Worm (Caenorhabditis elegans): ENCODE measurements around the gene str-40.

The str-40 gene

DNA sequence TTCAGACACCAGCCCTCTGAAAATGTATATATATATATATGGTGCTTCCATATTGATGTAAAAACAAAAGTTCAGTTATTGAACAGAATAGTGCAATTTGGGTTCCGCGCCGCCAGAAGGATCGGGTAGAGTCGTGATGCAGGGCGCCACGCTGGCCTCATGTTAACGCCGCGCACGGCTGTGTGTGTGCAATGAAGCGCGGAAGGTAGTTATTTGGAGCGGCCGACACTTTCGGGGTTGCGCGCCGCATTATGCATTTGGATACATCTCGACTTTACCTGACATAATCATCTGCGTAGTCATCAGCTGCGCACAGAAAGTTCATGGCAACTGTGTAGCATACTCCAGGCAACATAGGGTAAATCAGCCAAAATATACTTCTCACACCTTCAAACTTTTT is 37.8 kb upstream of the str-40 start:
- TF ChIP-seq rbr-2 (tag; optimal IDR thresholded peaks at IDR 0.05), result no peak
- no peak for TF ChIP-seq attf-4 (tag; optimal IDR thresholded peaks at IDR 0.05)
- no peak for TF ChIP-seq ceh-32 (tag; optimal IDR thresholded peaks at IDR 0.05; ENCODE audit: poor library complexity)
- TF ChIP-seq dve-1 (tag; optimal IDR thresholded peaks at IDR 0.05; ENCODE audit: insufficient read depth), result no peak
- TF ChIP-seq dmd-8 (GFP tag; IDR thresholded peaks at IDR 0.05), result no peak
- TF ChIP-seq F26F4.8 (GFP tag; conservative IDR thresholded peaks at IDR 0.05), result no peak
- no peak for TF ChIP-seq nhr-41 (GFP tag; IDR thresholded peaks at IDR 0.05)
- no peak for TF ChIP-seq lim-7 (GFP tag; IDR thresholded peaks at IDR 0.05)
- no peak for TF ChIP-seq lin-13 (GFP tag; optimal IDR thresholded peaks at IDR 0.05)
- TF ChIP-seq T20F7.1 (GFP tag; optimal IDR thresholded peaks at IDR 0.05), result no peak
- TF ChIP-seq ZK546.5 (tag; optimal IDR thresholded peaks at IDR 0.05), result no peak
- TF ChIP-seq ztf-7 (tag; optimal IDR thresholded peaks at IDR 0.05), result no peak
- TF ChIP-seq dmd-6 (GFP tag; IDR thresholded peaks at IDR 0.05), result no peak
- TF ChIP-seq madf-9 (GFP tag; conservative IDR thresholded peaks at IDR 0.05), result no peak

DNA sequence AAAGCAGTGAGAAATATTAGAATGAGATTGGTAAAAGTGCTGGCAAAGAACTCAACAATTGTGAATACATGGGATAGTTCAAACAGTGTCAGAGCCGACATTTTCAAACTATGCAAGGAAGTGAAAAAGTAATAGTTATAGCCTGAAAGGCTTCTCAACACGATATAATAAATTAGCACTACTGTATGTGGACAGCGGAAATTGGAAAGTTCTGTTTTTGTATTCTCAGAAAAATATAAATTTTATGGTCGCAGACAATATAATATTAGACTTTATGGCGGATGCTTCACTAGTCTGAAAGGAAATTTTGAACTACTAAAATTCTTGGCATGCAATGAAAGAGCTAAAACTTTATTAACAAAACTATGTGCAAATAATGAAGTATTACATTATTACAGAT is 36.8 kb upstream of the str-40 start, which contains the start of gene str-69:
Gene str-69 (minus strand): TSS at position 101 of the 400 bp plus-strand sequence.
- no peak for TF ChIP-seq cey-2 (tag; optimal IDR thresholded peaks at IDR 0.05; ENCODE audit: borderline replicate concordance, insufficient read depth)
- no peak for TF ChIP-seq zfp-3 (GFP tag; conservative IDR thresholded peaks at IDR 0.05)
- no peak for TF ChIP-seq set-16 (GFP tag; IDR thresholded peaks at IDR 0.05)
- TF ChIP-seq fkh-10 (GFP tag; optimal IDR thresholded peaks at IDR 0.05), result no peak
- no peak for TF ChIP-seq snpc-1.2 (GFP tag; IDR thresholded peaks at IDR 0.05)
- no peak for TF ChIP-seq fos-1 (tag; optimal IDR thresholded peaks at IDR 0.05)
- no peak for TF ChIP-seq F37D6.2 (tag; optimal IDR thresholded peaks at IDR 0.05)
- TF ChIP-seq saeg-2 (GFP tag; IDR thresholded peaks at IDR 0.05), result no peak
- no peak for TF ChIP-seq spr-3 (GFP tag; optimal IDR thresholded peaks at IDR 0.05)
- no peak for TF ChIP-seq nhr-77 (tag; optimal IDR thresholded peaks at IDR 0.05)
- TF ChIP-seq spr-1 (tag; optimal IDR thresholded peaks at IDR 0.05), result no peak
- no peak for TF ChIP-seq F49E8.2 (tag; optimal IDR thresholded peaks at IDR 0.05; ENCODE audit: borderline replicate concordance)

DNA sequence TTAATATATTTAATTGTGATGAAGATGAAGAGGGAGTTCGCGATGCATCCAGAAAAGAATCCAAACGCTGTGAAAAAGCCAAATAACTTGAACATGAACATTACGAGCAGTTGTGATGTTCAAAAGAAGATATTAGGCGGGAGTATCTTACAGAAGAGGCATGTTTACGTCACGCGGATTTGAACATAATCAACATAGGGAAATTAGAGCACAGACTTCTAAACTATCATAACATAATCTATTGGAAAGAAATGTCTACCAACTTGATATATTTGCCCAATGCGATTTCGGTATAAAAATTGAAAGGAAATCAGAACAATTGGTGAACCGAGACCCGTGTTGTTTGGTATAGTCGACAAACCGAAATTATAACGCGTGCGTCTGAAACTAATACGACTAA is 35.1 kb upstream of the str-40 start, which contains the start of gene str-66:
Gene str-66 (minus strand): TSS at position 101 of the 400 bp plus-strand sequence.
- TF ChIP-seq skn-1 (tag; optimal IDR thresholded peaks at IDR 0.05), result no peak
- no peak for TF ChIP-seq nhr-102 (tag; optimal IDR thresholded peaks at IDR 0.05)
- no peak for TF ChIP-seq nhr-42 (GFP tag; IDR thresholded peaks at IDR 0.05)
- TF ChIP-seq Y75B8A.6 (GFP tag; IDR thresholded peaks at IDR 0.05), result no peak
- TF ChIP-seq lsy-2 (tag; optimal IDR thresholded peaks at IDR 0.05), result no peak
- no peak for TF ChIP-seq nhr-11 (tag; optimal IDR thresholded peaks at IDR 0.05)
- no peak for TF ChIP-seq daf-19 (GFP tag; conservative IDR thresholded peaks at IDR 0.05)
- no peak for TF ChIP-seq R02D3.7 (tag; optimal IDR thresholded peaks at IDR 0.05)
- no peak for TF ChIP-seq zip-11 (GFP tag; IDR thresholded peaks at IDR 0.05)
- TF ChIP-seq tra-1 (GFP tag; IDR thresholded peaks at IDR 0.05), result no peak
- TF ChIP-seq T20F7.1 (GFP tag; optimal IDR thresholded peaks at IDR 0.05), result no peak
- no peak for TF ChIP-seq saeg-2 (GFP tag; IDR thresholded peaks at IDR 0.05)
- no peak for TF ChIP-seq snpc-1.2 (GFP tag; IDR thresholded peaks at IDR 0.05)
- TF ChIP-seq lin-15B (tag; optimal IDR thresholded peaks at IDR 0.05), result no peak
- no peak for TF ChIP-seq mxl-3 (GFP tag; optimal IDR thresholded peaks at IDR 0.05)
- TF ChIP-seq nhr-76 (tag; optimal IDR thresholded peaks at IDR 0.05), result no peak
